Worm (Caenorhabditis elegans) whole organism, young adult: Measurements from ENCODE around the gene F08H9.4.
A peak's percentile ranks its signal among the peaks of the same experiment; 100 is the strongest.

Experiments
- F22D6.2 ChIP-seq: sonication (generic microtip); optimal IDR thresholded peaks from 2 replicates; lab custom pipeline; 2016; ENCODE audit warnings: mild to moderate bottlenecking, missing genetic modification characterization, missing compliant biosample characterization
- F23B12.7 ChIP-seq: sonication (generic microtip); optimal IDR thresholded peaks from 2 replicates; lab custom pipeline; 2017; ENCODE audit warnings: missing genetic modification characterization, mild to moderate bottlenecking, missing compliant biosample characterization, antibody characterized with exemption, moderate library complexity; ENCODE audit not compliant: insufficient read depth
- F37B4.10 ChIP-seq: fragments of 200-800 bp; sonication (Bioruptor generic); IDR thresholded peaks from 2 replicates; pipeline ENCODE4 v1.3.6; 2022; ENCODE audit warnings: missing genetic modification characterization, missing compliant biosample characterization
- F57C9.4 ChIP-seq: sonication (generic microtip); optimal IDR thresholded peaks from 2 replicates; lab custom pipeline; 2017; ENCODE audit warnings: mild to moderate bottlenecking, missing genetic modification characterization, missing compliant biosample characterization
- K11D2.4 ChIP-seq: fragments of 200-800 bp; sonication (Bioruptor generic); IDR thresholded peaks from 2 replicates; pipeline ENCODE4 v1.3.6; 2022; ENCODE audit warnings: missing genetic modification reagents, missing genetic modification characterization, missing compliant biosample characterization
- K12H6.12 ChIP-seq: fragments of 200-800 bp; sonication (Bioruptor generic); optimal IDR thresholded peaks from 2 replicates; lab custom pipeline; 2018; ENCODE audit warnings: mild to moderate bottlenecking, missing genetic modification characterization, missing compliant biosample characterization
- Y53F4B.3 ChIP-seq: fragments of 200-800 bp; sonication (Bioruptor generic); IDR thresholded peaks from 2 replicates; pipeline ENCODE4 v1.3.6; 2022; ENCODE audit warnings: missing genetic modification reagents, missing genetic modification characterization, missing compliant biosample characterization
- Y95B8A.8 ChIP-seq: fragments of 200-800 bp; sonication (Bioruptor generic); IDR thresholded peaks from 2 replicates; pipeline ENCODE4 v1.3.6; 2022; ENCODE audit warnings: missing genetic modification reagents, missing genetic modification characterization, missing compliant biosample characterization
- aptf-2 ChIP-seq: fragments of 200-800 bp; sonication (Bioruptor generic); conservative IDR thresholded peaks from 2 replicates; pipeline ENCODE4 v1.3.6; 2022; ENCODE audit warnings: missing genetic modification reagents, missing genetic modification characterization, missing compliant biosample characterization
- atf-7 ChIP-seq: sonication (generic microtip); optimal IDR thresholded peaks from 2 replicates; lab custom pipeline; 2017; ENCODE audit warnings: mild to moderate bottlenecking, missing genetic modification characterization, missing compliant biosample characterization
- athp-1 ChIP-seq: sonication (generic microtip); optimal IDR thresholded peaks from 2 replicates; lab custom pipeline; 2017; ENCODE audit warnings: mild to moderate bottlenecking, missing genetic modification characterization, missing compliant biosample characterization
- attf-3 ChIP-seq: fragments of 200-800 bp; sonication (Bioruptor generic); conservative IDR thresholded peaks from 2 replicates; pipeline ENCODE4 v1.3.6; 2022; ENCODE audit warnings: missing genetic modification reagents, missing genetic modification characterization, missing compliant biosample characterization
- bed-1 ChIP-seq: fragments of 200-800 bp; sonication (Bioruptor generic); IDR thresholded peaks from 2 replicates; pipeline ENCODE4 v1.3.6; 2022; ENCODE audit warnings: missing genetic modification reagents, missing genetic modification characterization, missing compliant biosample characterization
- ceh-27 ChIP-seq: fragments of 200-800 bp; sonication (Bioruptor generic); optimal IDR thresholded peaks from 2 replicates; lab custom pipeline; 2018; ENCODE audit warnings: mild to moderate bottlenecking, missing genetic modification characterization, moderate library complexity, missing compliant biosample characterization
- ceh-40 ChIP-seq: fragments of 200-800 bp; sonication (Bioruptor generic); IDR thresholded peaks from 2 replicates; pipeline ENCODE4 v1.3.6; 2022; ENCODE audit warnings: missing genetic modification characterization, missing compliant biosample characterization
- chd-7 ChIP-seq: sonication (generic microtip); optimal IDR thresholded peaks from 2 replicates; lab custom pipeline; 2016; ENCODE audit warnings: mild to moderate bottlenecking, missing genetic modification characterization, moderate library complexity, missing compliant biosample characterization
- dpff-1 ChIP-seq: sonication (generic microtip); optimal IDR thresholded peaks from 2 replicates; lab custom pipeline; 2017; ENCODE audit warnings: mild to moderate bottlenecking, missing genetic modification characterization, missing compliant biosample characterization
- egl-44 ChIP-seq: fragments of 200-800 bp; sonication (Bioruptor generic); IDR thresholded peaks from 2 replicates; pipeline ENCODE4 v1.3.6; 2022; ENCODE audit warnings: missing genetic modification reagents, missing genetic modification characterization, missing compliant biosample characterization
- ekl-4 ChIP-seq: fragments of 200-800 bp; sonication (Bioruptor generic); IDR thresholded peaks from 2 replicates; pipeline ENCODE4 v1.3.6; 2022; ENCODE audit warnings: missing genetic modification reagents, missing genetic modification characterization, missing compliant biosample characterization
- gei-17 ChIP-seq: fragments of 200-800 bp; sonication (Bioruptor generic); optimal IDR thresholded peaks from 2 replicates; lab custom pipeline; 2018; ENCODE audit warnings: mild to moderate bottlenecking, missing genetic modification characterization, missing compliant biosample characterization
- him-1 ChIP-seq: sonication (generic microtip); optimal IDR thresholded peaks from 2 replicates; lab custom pipeline; 2016; ENCODE audit warnings: missing genotype, missing genetic modification reagents, missing genetic modification characterization, missing compliant biosample characterization
- hmg-20 ChIP-seq: fragments of 200-800 bp; sonication (Bioruptor generic); IDR thresholded peaks from 2 replicates; pipeline ENCODE4 v1.3.6; 2022; ENCODE audit warnings: missing genetic modification reagents, missing genetic modification characterization, missing compliant biosample characterization
- let-526 ChIP-seq: fragments of 200-800 bp; sonication (Bioruptor generic); IDR thresholded peaks from 2 replicates; pipeline ENCODE4 v1.3.6; 2022; ENCODE audit warnings: missing genetic modification reagents, missing genetic modification characterization, missing compliant biosample characterization
- lin-26 ChIP-seq: fragments of 200-800 bp; sonication (Bioruptor generic); IDR thresholded peaks from 2 replicates; pipeline ENCODE4 v1.3.6; 2022; ENCODE audit warnings: missing genetic modification reagents, missing genetic modification characterization, missing compliant biosample characterization
- lin-35 ChIP-seq, 3 experiments: fragments of 150-350 bp in 2 of 3; sonication (generic microtip) in 1 of 3; optimal IDR thresholded peaks; 2 replicates each; lab custom pipeline; 2014 to 2018; ENCODE audit warnings: missing biosample characterization in 3 of 3, missing genetic modification characterization in 3 of 3, missing genetic modification reagents in 3 of 3
- lin-54 ChIP-seq: fragments of 200-800 bp; sonication (Bioruptor generic); optimal IDR thresholded peaks from 2 replicates; lab custom pipeline; 2018; ENCODE audit warnings: mild to moderate bottlenecking, missing genetic modification characterization, missing compliant biosample characterization
- madf-10 ChIP-seq: sonication (generic microtip); optimal IDR thresholded peaks from 2 replicates; lab custom pipeline; 2016; ENCODE audit warnings: mild to moderate bottlenecking, missing genetic modification characterization, missing compliant biosample characterization
- mel-28 ChIP-seq: sonication (generic microtip); optimal IDR thresholded peaks from 2 replicates; lab custom pipeline; 2016; ENCODE audit warnings: borderline replicate concordance, mild to moderate bottlenecking, missing genetic modification characterization, missing compliant biosample characterization
- mes-4 ChIP-seq: sonication (generic microtip); optimal IDR thresholded peaks from 2 replicates; lab custom pipeline; 2016; ENCODE audit warnings: missing genotype, missing genetic modification characterization, missing compliant biosample characterization
- nfya-1 ChIP-seq: sonication (generic microtip); optimal IDR thresholded peaks from 2 replicates; lab custom pipeline; 2017; ENCODE audit warnings: antibody characterized with exemption, missing compliant biosample characterization, missing genetic modification characterization, borderline replicate concordance; ENCODE audit not compliant: insufficient read depth
- nfyb-1 ChIP-seq: fragments of 200-800 bp; sonication (Bioruptor generic); IDR thresholded peaks from 2 replicates; pipeline ENCODE4 v1.3.6; 2022; ENCODE audit warnings: missing genetic modification reagents, missing genetic modification characterization, missing compliant biosample characterization
- nhr-179 ChIP-seq: sonication (generic microtip); optimal IDR thresholded peaks from 2 replicates; lab custom pipeline; 2016; ENCODE audit warnings: mild to moderate bottlenecking, missing genetic modification characterization, missing compliant biosample characterization
- pbrm-1 ChIP-seq: fragments of 200-800 bp; sonication (Bioruptor generic); IDR thresholded peaks from 2 replicates; pipeline ENCODE4 v1.3.6; 2022; ENCODE audit warnings: missing genetic modification reagents, missing genetic modification characterization, missing compliant biosample characterization
- rcor-1 ChIP-seq: fragments of 200-800 bp; sonication (Bioruptor generic); IDR thresholded peaks from 2 replicates; pipeline ENCODE4 v1.3.6; 2022; ENCODE audit warnings: missing genetic modification reagents, missing genetic modification characterization, missing compliant biosample characterization
- sdz-38 ChIP-seq: sonication (generic microtip); optimal IDR thresholded peaks from 2 replicates; lab custom pipeline; 2016; ENCODE audit warnings: missing genotype, missing genetic modification characterization, missing compliant biosample characterization
- snpc-1.1 ChIP-seq: sonication (generic microtip); optimal IDR thresholded peaks from 2 replicates; lab custom pipeline; 2017; ENCODE audit warnings: missing genetic modification characterization, mild to moderate bottlenecking, missing compliant biosample characterization, antibody characterized with exemption, moderate library complexity, missing genotype, missing genetic modification reagents; ENCODE audit not compliant: insufficient read depth
- snpc-1.3 ChIP-seq: sonication (generic microtip); optimal IDR thresholded peaks from 2 replicates; lab custom pipeline; 2017; ENCODE audit warnings: missing genetic modification characterization, mild to moderate bottlenecking, missing compliant biosample characterization, antibody characterized with exemption, moderate library complexity, missing genotype, missing genetic modification reagents; ENCODE audit not compliant: insufficient read depth
- snpc-4 ChIP-seq, 5 experiments: fragments of 150-350 bp in 1 of 5; sonication (generic microtip) in 4 of 5; optimal IDR thresholded peaks; 2 replicates each; lab custom pipeline; 2014 to 2018; ENCODE audit warnings: missing genetic modification characterization in 5 of 5, missing biosample characterization in 3 of 5, antibody characterized with exemption in 2 of 5, mild to moderate bottlenecking in 2 of 5, missing compliant biosample characterization in 2 of 5, missing genotype in 2 of 5, moderate library complexity in 2 of 5, missing genetic modification reagents in 1 of 5
- tlf-1 ChIP-seq: fragments of 200-800 bp; sonication (Bioruptor generic); optimal IDR thresholded peaks from 2 replicates; lab custom pipeline; 2018; ENCODE audit warnings: mild to moderate bottlenecking, missing genetic modification characterization, missing compliant biosample characterization
- unc-130 ChIP-seq: sonication (generic microtip); optimal IDR thresholded peaks from 2 replicates; lab custom pipeline; 2016; ENCODE audit warnings: missing genetic modification reagents, missing genetic modification characterization, missing compliant biosample characterization
- unc-62 ChIP-seq: fragments of 150-350 bp; optimal IDR thresholded peaks from 2 replicates; lab custom pipeline; 2014; ENCODE audit warnings: missing biosample characterization, missing genetic modification reagents, missing genetic modification characterization
- xnd-1 ChIP-seq: sonication (generic microtip); optimal IDR thresholded peaks from 2 replicates; lab custom pipeline; 2016; ENCODE audit warnings: missing genotype, missing genetic modification reagents, missing genetic modification characterization, missing compliant biosample characterization
- zim-3 ChIP-seq: sonication (generic microtip); optimal IDR thresholded peaks from 2 replicates; lab custom pipeline; 2017; ENCODE audit warnings: mild to moderate bottlenecking, missing genetic modification characterization, moderate library complexity, missing compliant biosample characterization
- ztf-18 ChIP-seq: sonication (generic microtip); optimal IDR thresholded peaks from 2 replicates; lab custom pipeline; 2016; ENCODE audit warnings: missing genotype, mild to moderate bottlenecking, missing genetic modification characterization, missing compliant biosample characterization

Gene F08H9.4

DNA sequence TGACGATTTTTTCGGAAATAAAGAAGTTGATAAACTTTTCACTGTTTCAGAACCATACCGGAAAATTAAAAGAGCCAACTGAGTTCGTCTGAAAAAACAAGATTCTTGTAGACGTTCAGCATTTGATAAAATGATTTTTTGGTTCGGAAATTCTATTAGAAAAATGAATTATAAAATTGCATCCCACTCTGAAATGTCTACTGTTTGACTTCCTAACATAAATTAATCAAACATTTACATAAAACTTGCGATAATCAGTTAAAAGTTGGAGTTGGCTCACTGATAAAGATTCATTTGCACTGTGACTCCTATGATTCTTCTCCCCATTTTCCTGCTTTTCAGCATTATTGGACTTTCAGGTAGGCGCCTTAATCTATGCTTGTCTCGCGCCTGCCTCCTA is 4.7 kb upstream of the F08H9.4 start, which contains the start of gene clec-57:
TSS of gene clec-57 (plus strand) at position 301 of the 400 bp plus-strand sequence.
- no peak for TF ChIP-seq let-526 (GFP tag; lab: Robert Waterston, UW)
- TF ChIP-seq mel-28 (tag; lab: Kevin White, UChicago), result no peak
- TF ChIP-seq nfya-1 (tag; lab: Kevin White, UChicago), result no peak
- TF ChIP-seq nfyb-1 (GFP tag; lab: Robert Waterston, UW), result no peak
- no peak for TF ChIP-seq pbrm-1 (GFP tag; lab: Robert Waterston, UW)
- no peak for TF ChIP-seq tlf-1 (GFP tag; lab: Kevin White, UChicago)
- TF ChIP-seq hmg-20 (GFP tag; lab: Robert Waterston, UW), result no peak
- no peak for TF ChIP-seq F22D6.2
- TF ChIP-seq egl-44, result no peak
- no peak for TF ChIP-seq Y53F4B.3 (GFP tag; lab: Robert Waterston, UW)
- TF ChIP-seq atf-7 (tag; lab: Kevin White, UChicago), result no peak
- no peak for TF ChIP-seq nhr-179 (tag; lab: Kevin White, UChicago)
- TF ChIP-seq K12H6.12 (tag; lab: Kevin White, UChicago), result no peak
- TF ChIP-seq F37B4.10, result no peak
- TF ChIP-seq dpff-1, result no peak
- TF ChIP-seq lin-35 (GFP tag; optimal IDR thresholded peaks at IDR 0.05; lab: Kevin White, UChicago), result no peak
- TF ChIP-seq attf-3, result no peak
- no peak for TF ChIP-seq gei-17 (GFP tag; lab: Kevin White, UChicago)

DNA sequence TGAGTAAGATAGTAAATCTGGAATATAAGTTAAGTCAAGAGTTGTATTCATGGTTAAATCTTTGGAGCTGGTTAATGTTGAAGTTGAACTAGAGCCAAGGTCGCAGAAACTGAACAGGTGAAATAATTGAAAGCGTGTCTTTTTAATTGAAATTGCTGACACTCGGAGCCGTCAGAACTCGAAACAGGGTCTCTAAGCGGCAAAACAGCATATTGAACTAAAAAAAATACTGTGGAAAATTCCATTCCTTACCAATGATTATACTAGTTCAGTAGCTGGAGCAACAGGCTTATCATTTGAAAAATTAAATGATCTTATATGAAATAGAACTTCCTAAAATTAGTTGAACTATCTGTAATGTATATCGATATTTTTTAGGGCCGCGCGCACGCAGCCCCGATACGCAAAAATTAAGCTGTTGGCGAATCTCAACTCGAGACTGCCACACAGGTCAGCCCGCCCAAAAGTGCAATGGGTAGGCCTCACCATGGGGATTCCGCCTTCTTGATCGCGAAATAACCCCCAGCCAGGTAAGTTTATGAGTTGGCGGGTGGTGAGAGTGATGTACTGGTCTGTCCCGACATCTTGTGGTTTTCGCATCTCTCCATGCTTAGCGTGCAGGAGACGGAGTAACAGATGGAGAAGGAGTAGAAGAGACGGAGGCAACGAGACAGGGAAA is 4.1 kb upstream of the F08H9.4 start, which contains the start of gene srz-97:
TSS of gene srz-97 (minus strand) at position 51 of the 679 bp plus-strand sequence.
- no peak for TF ChIP-seq ceh-27 (GFP tag; lab: Kevin White, UChicago)
- TF ChIP-seq sdz-38, result no peak
- TF ChIP-seq K11D2.4 (GFP tag; lab: Robert Waterston, UW), result no peak
- TF ChIP-seq unc-130 (GFP tag; lab: Kevin White, UChicago), result no peak
- peak; percentile 68; the same call in 1 of the 2 replicates for TF ChIP-seq lin-26 (GFP tag; lab: Robert Waterston, UW)
- peak; percentile 39 for TF ChIP-seq snpc-1.3 (tag; lab: Kevin White, UChicago)
- peak; percentile 79 for TF ChIP-seq pbrm-1 (GFP tag; lab: Robert Waterston, UW)
- TF ChIP-seq him-1 (tag; lab: Kevin White, UChicago), result peak; percentile 79
- TF ChIP-seq xnd-1 (tag; lab: Kevin White, UChicago), result peak; percentile 21
- TF ChIP-seq snpc-1.1 (tag; lab: Kevin White, UChicago), result peak; percentile 93
- 0 out of 2 replicates have a peak, but pooled peaks have one; percentile 15 for TF ChIP-seq ceh-40 (GFP tag; lab: Robert Waterston, UW)
- TF ChIP-seq lin-54, result peak; percentile 13
- TF ChIP-seq zim-3 (tag; lab: Kevin White, UChicago), result no peak
- TF ChIP-seq unc-62, result no peak
- peak; percentile 27 for TF ChIP-seq ztf-18 (tag; lab: Kevin White, UChicago)
- TF ChIP-seq Y53F4B.3 (GFP tag; lab: Robert Waterston, UW), result no peak
- peak; percentile 34 for TF ChIP-seq chd-7 (tag; lab: Kevin White, UChicago)
- TF ChIP-seq let-526 (GFP tag; lab: Robert Waterston, UW), result no peak
- TF ChIP-seq athp-1, result peak; percentile 15
- TF ChIP-seq aptf-2 (GFP tag; lab: Robert Waterston, UW), result peak; percentile 64; the same call in 1 of the 2 replicates
- TF ChIP-seq F57C9.4 (tag; lab: Kevin White, UChicago), result no peak
- TF ChIP-seq nfyb-1 (GFP tag; lab: Robert Waterston, UW), result peak; percentile 65
- no peak for TF ChIP-seq attf-3
- TF ChIP-seq mes-4 (tag; lab: Kevin White, UChicago), result peak; percentile 17
- peak; percentile 37; the same call in 1 of the 2 replicates for TF ChIP-seq ekl-4 (GFP tag; lab: Robert Waterston, UW)
- no peak for TF ChIP-seq nfya-1 (tag; lab: Kevin White, UChicago)
- TF ChIP-seq F23B12.7, result no peak
- TF ChIP-seq bed-1 (GFP tag; lab: Robert Waterston, UW), result no peak
- peak; percentile 83; the same call in 1 of the 2 replicates for TF ChIP-seq Y95B8A.8 (GFP tag; lab: Robert Waterston, UW)
- TF ChIP-seq madf-10 (tag; lab: Kevin White, UChicago), result peak; percentile 12
- peak; percentile 94 for TF ChIP-seq snpc-4 (GFP tag; optimal IDR thresholded peaks at IDR 0.05; lab: Kevin White, UChicago)
- TF ChIP-seq snpc-4 (tag; optimal IDR thresholded peaks at IDR 0.05; lab: Kevin White, UChicago), result peak; percentile 93 to 99 (median 98)
- TF ChIP-seq rcor-1 (GFP tag; lab: Robert Waterston, UW), result peak; percentile 81
